Fruit fly (Drosophila melanogaster) Kc167 (cell line): ENCODE results near the gene CG31917.

Experiments
- Myc ChIP-seq: fragments of >200 bp; optimal IDR thresholded peaks from 2 replicates; lab custom pipeline; 2017; ENCODE audit warnings: missing external identifiers
- Sin3A ChIP-seq: fragments of >200 bp; optimal IDR thresholded peaks from 2 replicates; lab custom pipeline; 2018; ENCODE audit warnings: missing external identifiers
- h ChIP-seq: fragments of >200 bp; optimal IDR thresholded peaks from 3 replicates; lab custom pipeline; 2018; ENCODE audit warnings: missing external identifiers
- insv ChIP-seq: fragments of >200 bp; optimal IDR thresholded peaks from 3 replicates; lab custom pipeline; 2018; ENCODE audit warnings: missing external identifiers
- psq ChIP-seq: fragments of >200 bp; optimal IDR thresholded peaks from 2 replicates; lab custom pipeline; 2017; ENCODE audit warnings: missing external identifiers
- ttk ChIP-seq: sonication (Bioruptor generic); optimal IDR thresholded peaks from 2 replicates; lab custom pipeline; 2017; ENCODE audit warnings: missing external identifiers

CG31917 gene

DNA sequence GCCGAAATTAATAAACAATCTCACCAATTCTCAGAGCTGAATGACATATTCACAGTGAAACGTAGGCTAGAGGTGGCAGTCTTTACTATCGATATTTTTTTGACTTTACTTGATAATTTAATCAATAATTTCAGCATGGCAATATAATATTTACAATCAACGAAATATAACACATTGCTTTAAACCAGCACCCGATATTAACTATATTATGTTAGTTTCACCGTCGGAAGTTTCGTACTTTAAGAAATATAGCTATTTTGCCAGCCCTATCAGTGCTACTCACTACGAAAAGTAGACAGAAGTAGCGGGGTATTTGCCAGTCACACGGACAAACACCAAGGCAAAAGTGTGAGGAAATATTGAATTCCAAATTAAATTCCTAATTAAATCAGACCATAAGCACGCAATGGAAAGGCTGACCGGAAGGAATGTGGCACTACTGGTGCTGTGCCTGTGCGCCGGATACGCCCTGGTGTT lies at the start of gene CG31917, which contains the start of the genes Tfb5 and SelT:
CG31917 (minus strand) TSS at position 51 of the 477 bp plus-strand sequence.
Tfb5 (minus strand) TSS at position 51 of the 477 bp plus-strand sequence.
SelT (plus strand) TSS at position 139 of the 477 bp plus-strand sequence.
- TF ChIP-seq Myc (lab: Kevin White, UChicago) = no peak
- no peak for TF ChIP-seq Sin3A (lab: Kevin White, UChicago)
- TF ChIP-seq h (lab: Kevin White, UChicago) = no peak
- TF ChIP-seq ttk = no peak
- no peak for TF ChIP-seq insv (lab: Kevin White, UChicago)
- no peak for TF ChIP-seq psq (lab: Kevin White, UChicago)

- no peak for TF ChIP-seq psq (lab: Kevin White, UChicago)
- no peak for TF ChIP-seq ttk
- no peak for TF ChIP-seq Myc (lab: Kevin White, UChicago)
- TF ChIP-seq insv (lab: Kevin White, UChicago) = no peak
- TF ChIP-seq h (lab: Kevin White, UChicago) = no peak
- TF ChIP-seq Sin3A (lab: Kevin White, UChicago) = no peak
Observed at dm6 chr2L:5059645-5060254, 49.1 kb upstream of the CG31917 start, which contains the start of gene Rpn11. Gene Rpn11 (minus strand): TSS chr2L:5059790.

- no peak for TF ChIP-seq psq (lab: Kevin White, UChicago)
- no peak for TF ChIP-seq insv (lab: Kevin White, UChicago)
- TF ChIP-seq Myc (lab: Kevin White, UChicago) = no peak
- no peak for TF ChIP-seq ttk
- no peak for TF ChIP-seq Sin3A (lab: Kevin White, UChicago)
- TF ChIP-seq h (lab: Kevin White, UChicago) = no peak
Observed at dm6 chr2L:5058094-5058493, 47.5 kb upstream of the CG31917 start, which contains the start of gene Nepl3. Gene Nepl3 (minus strand): TSS chr2L:5058248.

DNA sequence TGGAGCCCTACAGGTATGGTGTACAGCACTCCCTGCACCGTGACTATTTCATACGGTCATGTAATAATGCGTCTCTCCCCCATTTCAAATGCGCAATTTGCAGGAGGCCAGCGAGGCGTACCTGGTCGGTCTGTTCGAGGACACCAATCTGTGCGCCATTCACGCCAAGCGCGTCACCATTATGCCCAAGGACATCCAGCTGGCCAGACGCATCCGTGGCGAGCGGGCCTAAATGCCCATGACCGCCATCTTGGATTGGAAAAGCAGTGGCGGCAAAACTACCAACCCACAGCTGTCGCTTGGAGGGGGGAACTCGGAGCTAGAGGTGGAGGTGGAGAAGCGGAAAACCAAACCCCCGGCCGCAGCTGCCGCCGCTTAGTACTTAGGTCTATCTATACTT lies 44.9 kb upstream of the CG31917 start:
- TF ChIP-seq psq (lab: Kevin White, UChicago) (no peak), Myc (lab: Kevin White, UChicago) (no peak), Sin3A (lab: Kevin White, UChicago) (no peak), ttk (no peak), insv (lab: Kevin White, UChicago) (no peak), h (lab: Kevin White, UChicago) (no peak)

- TF ChIP-seq psq (lab: Kevin White, UChicago) (no peak), Myc (lab: Kevin White, UChicago) (no peak), ttk (no peak), insv (lab: Kevin White, UChicago) (no peak), Sin3A (lab: Kevin White, UChicago) (no peak), h (lab: Kevin White, UChicago) (no peak)
Observed at dm6 chr2L:5054953-5055352, 44.3 kb upstream of the CG31917 start, which contains the start of the genes CG14036 and His3.3A. Gene CG14036 (minus strand): TSS chr2L:5055016. Gene His3.3A (plus strand): TSS chr2L:5055058.

DNA sequence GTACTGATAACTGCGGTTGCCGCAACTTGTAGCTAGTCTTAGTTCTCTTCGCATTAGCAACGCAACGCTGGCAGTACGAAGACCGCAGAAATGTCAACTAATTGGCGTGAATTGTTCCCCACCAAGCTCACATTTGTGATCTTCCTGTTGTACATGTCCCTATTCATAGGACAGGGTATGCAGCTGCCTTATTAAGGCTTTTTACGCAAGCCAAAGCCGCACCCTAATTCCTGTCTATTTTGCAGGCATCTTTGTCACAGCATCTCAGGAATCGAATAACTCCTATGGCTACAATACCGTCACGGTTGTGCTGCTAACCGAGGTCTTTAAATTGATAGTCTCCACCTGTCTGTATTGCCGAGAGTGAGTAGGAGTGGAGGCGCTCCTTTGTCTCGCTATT lies 42.4 kb upstream of the CG31917 start, which contains the start of gene eIF3h:
eIF3h (minus strand) TSS at position 101 of the 400 bp plus-strand sequence.
- TF ChIP-seq psq (lab: Kevin White, UChicago) (no peak), h (lab: Kevin White, UChicago) (no peak), ttk (no peak), Sin3A (lab: Kevin White, UChicago) (no peak), insv (lab: Kevin White, UChicago) (no peak), Myc (lab: Kevin White, UChicago) (no peak)

- TF ChIP-seq ttk (no peak), insv (lab: Kevin White, UChicago) (no peak), psq (lab: Kevin White, UChicago) (no peak)
Observed at dm6 chr2L:5052367-5052914, 41.8 kb upstream of the CG31917 start, which contains the start of gene senju. Gene senju (plus strand): TSS chr2L:5052843.

DNA sequence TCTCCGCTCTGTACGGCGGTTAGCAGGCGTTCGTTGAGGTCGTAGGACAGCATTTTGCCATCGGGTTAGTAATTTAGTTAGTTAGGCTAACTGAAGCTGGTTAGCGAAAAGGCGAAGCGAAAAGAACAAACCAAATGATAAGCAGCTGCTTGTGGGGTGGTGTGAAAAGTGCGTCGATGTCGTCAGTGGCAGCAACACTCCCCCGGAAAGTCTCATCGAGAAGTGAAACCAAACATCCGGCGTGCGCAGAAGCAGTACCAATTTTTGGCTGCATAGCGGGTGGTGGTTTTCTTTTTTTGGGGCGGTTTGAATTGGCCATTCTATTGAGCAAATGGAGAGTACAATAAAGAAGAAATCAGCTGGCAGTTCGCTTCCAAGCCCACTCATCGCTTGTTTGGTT lies 40.2 kb upstream of the CG31917 start, which contains the start of gene CG9121:
CG9121 (minus strand) TSS at position 238 of the 400 bp plus-strand sequence.
- TF ChIP-seq psq (lab: Kevin White, UChicago) (no peak), Myc (lab: Kevin White, UChicago) (no peak), ttk (no peak), insv (lab: Kevin White, UChicago) (no peak), h (lab: Kevin White, UChicago) (no peak), Sin3A (lab: Kevin White, UChicago) (no peak)

dm6 chr2L:5049974-5050373 lies 39.3 kb upstream of the CG31917 start:
- TF ChIP-seq psq (lab: Kevin White, UChicago) = no peak
- TF ChIP-seq Sin3A (lab: Kevin White, UChicago) = no peak
- TF ChIP-seq ttk = no peak
- TF ChIP-seq h (lab: Kevin White, UChicago) = no peak
- TF ChIP-seq Myc (lab: Kevin White, UChicago) = no peak
- TF ChIP-seq insv (lab: Kevin White, UChicago) = no peak

dm6 chr2L:5046261-5046660 lies 35.6 kb upstream of the CG31917 start:
- TF ChIP-seq ttk (no peak), psq (lab: Kevin White, UChicago) (no peak), h (lab: Kevin White, UChicago) (no peak), insv (lab: Kevin White, UChicago) (no peak), Myc (lab: Kevin White, UChicago) (no peak), Sin3A (lab: Kevin White, UChicago) (no peak)

dm6 chr2L:5044892-5045619 lies 34.4 kb upstream of the CG31917 start:
- no peak for TF ChIP-seq ttk
- no peak for TF ChIP-seq psq (lab: Kevin White, UChicago)
- no peak for TF ChIP-seq Sin3A (lab: Kevin White, UChicago)
- TF ChIP-seq h (lab: Kevin White, UChicago) = no peak
- TF ChIP-seq insv (lab: Kevin White, UChicago) = no peak
- TF ChIP-seq Myc (lab: Kevin White, UChicago) = no peak
